Worm (Caenorhabditis elegans) whole organism, late embryonic: ENCODE results near the gene mlc-1.
A peak's percentile ranks its signal among the peaks of the same experiment; 100 is the strongest.

ENCODE experiments used
- C38D4.7 ChIP-seq: fragments of 200-800 bp; sonication (Bioruptor generic); optimal IDR thresholded peaks from 2 replicates; lab custom pipeline; 2018; ENCODE audit warnings: mild to moderate bottlenecking, missing genetic modification characterization, moderate library complexity, missing compliant biosample characterization
- T23F11.4 ChIP-seq: fragments of 200-800 bp; sonication (Bioruptor generic); optimal IDR thresholded peaks from 2 replicates; lab custom pipeline; 2018; ENCODE audit warnings: mild to moderate bottlenecking, missing genetic modification characterization, missing compliant biosample characterization
- ceh-14 ChIP-seq: sonication (generic microtip); optimal IDR thresholded peaks from 2 replicates; lab custom pipeline; 2016; ENCODE audit warnings: missing genotype, missing genetic modification characterization, missing compliant biosample characterization
- ceh-19 ChIP-seq: fragments of 200-800 bp; sonication (Bioruptor generic); optimal IDR thresholded peaks from 2 replicates; lab custom pipeline; 2018; ENCODE audit warnings: mild to moderate bottlenecking, missing genetic modification characterization, missing compliant biosample characterization
- ceh-24 ChIP-seq: sonication (generic microtip); optimal IDR thresholded peaks from 2 replicates; lab custom pipeline; 2016; ENCODE audit warnings: mild to moderate bottlenecking, missing genetic modification characterization, missing compliant biosample characterization
- ceh-34 ChIP-seq: sonication (generic microtip); optimal IDR thresholded peaks from 2 replicates; lab custom pipeline; 2016; ENCODE audit warnings: mild to moderate bottlenecking, missing genetic modification characterization, missing compliant biosample characterization
- ceh-48 ChIP-seq: sonication (generic microtip); optimal IDR thresholded peaks from 2 replicates; lab custom pipeline; 2016; ENCODE audit warnings: missing genetic modification characterization, inconsistent platforms, missing compliant biosample characterization
- ceh-6 ChIP-seq: fragments of 200-800 bp; sonication (Bioruptor generic); optimal IDR thresholded peaks from 2 replicates; lab custom pipeline; 2018; ENCODE audit warnings: mild to moderate bottlenecking, missing genetic modification characterization, missing compliant biosample characterization
- che-1 ChIP-seq: sonication (generic microtip); optimal IDR thresholded peaks from 2 replicates; lab custom pipeline; 2016; ENCODE audit warnings: mild to moderate bottlenecking, missing genetic modification characterization, missing compliant biosample characterization
- dmd-4 ChIP-seq: sonication (generic microtip); optimal IDR thresholded peaks from 2 replicates; lab custom pipeline; 2016; ENCODE audit warnings: borderline replicate concordance, missing genetic modification characterization, missing compliant biosample characterization
- dve-1 ChIP-seq: sonication (generic microtip); optimal IDR thresholded peaks from 2 replicates; lab custom pipeline; 2017; ENCODE audit warnings: antibody characterized with exemption, mild to moderate bottlenecking, missing genetic modification characterization, missing compliant biosample characterization
- elt-2 ChIP-seq: sonication (generic microtip); optimal IDR thresholded peaks from 2 replicates; lab custom pipeline; 2016; ENCODE audit warnings: missing genetic modification reagents, missing genetic modification characterization, missing compliant biosample characterization
- elt-4 ChIP-seq: sonication (generic microtip); optimal IDR thresholded peaks from 2 replicates; lab custom pipeline; 2016; ENCODE audit warnings: missing genetic modification characterization, missing compliant biosample characterization
- eyg-1 ChIP-seq: sonication (generic microtip); optimal IDR thresholded peaks from 2 replicates; lab custom pipeline; 2016; ENCODE audit warnings: missing genotype, missing genetic modification characterization, missing compliant biosample characterization
- fkh-10 ChIP-seq: fragments of 150-350 bp; optimal IDR thresholded peaks from 2 replicates; lab custom pipeline; 2014; ENCODE audit warnings: missing biosample characterization, missing genetic modification reagents, missing genetic modification characterization
- fkh-6 ChIP-seq: sonication (generic microtip); optimal IDR thresholded peaks from 2 replicates; lab custom pipeline; 2016; ENCODE audit warnings: missing genetic modification characterization, missing compliant biosample characterization
- hlh-13 ChIP-seq: fragments of 200-800 bp; sonication (Bioruptor generic); optimal IDR thresholded peaks from 2 replicates; lab custom pipeline; 2018; ENCODE audit warnings: mild to moderate bottlenecking, missing genetic modification characterization, missing compliant biosample characterization
- hlh-15 ChIP-seq: sonication (generic microtip); optimal IDR thresholded peaks from 2 replicates; lab custom pipeline; 2016; ENCODE audit warnings: missing genetic modification characterization, missing compliant biosample characterization
- lim-6 ChIP-seq: sonication (generic microtip); optimal IDR thresholded peaks from 2 replicates; lab custom pipeline; 2016; ENCODE audit warnings: missing genetic modification characterization, missing compliant biosample characterization
- madf-2 ChIP-seq: sonication (generic microtip); optimal IDR thresholded peaks from 2 replicates; lab custom pipeline; 2017; ENCODE audit warnings: missing genetic modification characterization, missing compliant biosample characterization
- mec-3 ChIP-seq: sonication (generic microtip); optimal IDR thresholded peaks from 2 replicates; lab custom pipeline; 2016; ENCODE audit warnings: borderline replicate concordance, missing genetic modification characterization, missing compliant biosample characterization
- nfya-1 ChIP-seq: sonication (generic microtip); optimal IDR thresholded peaks from 2 replicates; lab custom pipeline; 2017; ENCODE audit warnings: missing genetic modification characterization, mild to moderate bottlenecking, missing compliant biosample characterization, antibody characterized with exemption, moderate library complexity
- nhr-11 ChIP-seq: fragments of 150-350 bp; optimal IDR thresholded peaks from 2 replicates; lab custom pipeline; 2014; ENCODE audit warnings: missing biosample characterization, missing genetic modification characterization
- npax-4 ChIP-seq: sonication (generic microtip); optimal IDR thresholded peaks from 2 replicates; lab custom pipeline; 2016; ENCODE audit warnings: missing genetic modification characterization, missing compliant biosample characterization
- odd-2 ChIP-seq: sonication (generic microtip); optimal IDR thresholded peaks from 2 replicates; lab custom pipeline; 2017; ENCODE audit warnings: antibody characterized with exemption, mild to moderate bottlenecking, missing genetic modification characterization, missing compliant biosample characterization
- pag-3 ChIP-seq: sonication (generic microtip); optimal IDR thresholded peaks from 2 replicates; lab custom pipeline; 2016; ENCODE audit warnings: missing compliant biosample characterization, missing genetic modification characterization, borderline replicate concordance
- pat-9 ChIP-seq: fragments of 200-800 bp; sonication (Bioruptor generic); optimal IDR thresholded peaks from 2 replicates; lab custom pipeline; 2018; ENCODE audit warnings: mild to moderate bottlenecking, missing genetic modification characterization, moderate library complexity, missing compliant biosample characterization
- pax-1 ChIP-seq: fragments of 150-350 bp; optimal IDR thresholded peaks from 2 replicates; lab custom pipeline; 2014; ENCODE audit warnings: missing biosample characterization, missing genetic modification characterization
- pros-1 ChIP-seq: fragments of 150-350 bp; optimal IDR thresholded peaks from 2 replicates; lab custom pipeline; 2014; ENCODE audit warnings: missing biosample characterization, missing genetic modification reagents, missing genetic modification characterization
- rnt-1 ChIP-seq: sonication (generic microtip); optimal IDR thresholded peaks from 2 replicates; lab custom pipeline; 2016; ENCODE audit warnings: missing genetic modification characterization, missing compliant biosample characterization
- sdc-2 ChIP-seq: sonication (generic microtip); optimal IDR thresholded peaks from 2 replicates; lab custom pipeline; 2016; ENCODE audit warnings: missing genotype, missing genetic modification characterization, missing compliant biosample characterization
- tbx-7 ChIP-seq: sonication (generic microtip); optimal IDR thresholded peaks from 2 replicates; lab custom pipeline; 2016; ENCODE audit warnings: missing genotype, missing genetic modification characterization, missing compliant biosample characterization
- ttx-3 ChIP-seq: sonication (generic microtip); optimal IDR thresholded peaks from 2 replicates; lab custom pipeline; 2016; ENCODE audit warnings: missing genetic modification reagents, missing genetic modification characterization, missing compliant biosample characterization
- unc-3 ChIP-seq, 2 experiments: fragments of 200-800 bp in 1 of 2; sonication (Bioruptor generic) in 1 of 2; sonication (generic microtip) in 1 of 2; conservative IDR thresholded peaks in 1 of 2; optimal IDR thresholded peaks in 1 of 2; 2 replicates each; pipeline versions ENCODE4 v1.3.6 to Lab custom; 2016 to 2022; ENCODE audit warnings: missing compliant biosample characterization in 2 of 2, missing genetic modification characterization in 2 of 2, missing genetic modification reagents in 1 of 2
- unc-42 ChIP-seq: sonication (generic microtip); optimal IDR thresholded peaks from 2 replicates; lab custom pipeline; 2016; ENCODE audit warnings: missing genotype, missing genetic modification characterization, missing compliant biosample characterization
- unc-55 ChIP-seq: sonication (generic microtip); optimal IDR thresholded peaks from 2 replicates; lab custom pipeline; 2017; ENCODE audit warnings: missing biosample characterization, missing genetic modification reagents, missing genetic modification characterization
- ztf-16 ChIP-seq: sonication (generic microtip); optimal IDR thresholded peaks from 2 replicates; lab custom pipeline; 2017; ENCODE audit warnings: missing genetic modification characterization, missing compliant biosample characterization

The mlc-1 gene

ce11 chrX:17479694-17480574, 20.9 kb downstream of the mlc-1 start (continued):
- TF ChIP-seq sdc-2: peak; percentile 72
- TF ChIP-seq che-1: no peak
- TF ChIP-seq mec-3 (tag; lab: Kevin White, UChicago): no peak
- TF ChIP-seq eyg-1 (tag; lab: Kevin White, UChicago): peak; percentile 31
- TF ChIP-seq unc-3 (GFP tag; conservative IDR thresholded peaks at IDR 0.05; lab: Robert Waterston, UW): no peak; the same call in 1 of the 2 replicates
- peak; percentile 35 for TF ChIP-seq unc-3 (tag; optimal IDR thresholded peaks at IDR 0.05; lab: Kevin White, UChicago)
- no peak for TF ChIP-seq pax-1
- peak; percentile 81 for TF ChIP-seq nfya-1 (tag; lab: Kevin White, UChicago)
- TF ChIP-seq ceh-19 (GFP tag; lab: Kevin White, UChicago): no peak
- no peak for TF ChIP-seq T23F11.4 (GFP tag; lab: Kevin White, UChicago)
- no peak for TF ChIP-seq ceh-24 (tag; lab: Kevin White, UChicago)
- peak; percentile 2 for TF ChIP-seq pat-9 (tag; lab: Kevin White, UChicago)
- TF ChIP-seq fkh-10 (GFP tag; lab: Kevin White, UChicago): no peak
- peak; percentile 58 for TF ChIP-seq pros-1 (tag; lab: Kevin White, UChicago)
- TF ChIP-seq elt-4 (tag; lab: Kevin White, UChicago): no peak
- TF ChIP-seq unc-55 (GFP tag; lab: Kevin White, UChicago): peak; percentile 89
- no peak for TF ChIP-seq hlh-13 (GFP tag; lab: Kevin White, UChicago)
- TF ChIP-seq ceh-34 (tag; lab: Kevin White, UChicago): peak; percentile 91

- TF ChIP-seq tbx-7 (tag; lab: Kevin White, UChicago) (no peak), ceh-6 (GFP tag; lab: Kevin White, UChicago) (no peak), fkh-6 (no peak), sdc-2 (no peak), T23F11.4 (GFP tag; lab: Kevin White, UChicago) (no peak), dve-1 (tag; lab: Kevin White, UChicago) (no peak), pax-1 (no peak), madf-2 (tag; lab: Kevin White, UChicago) (no peak), npax-4 (tag; lab: Kevin White, UChicago) (no peak), ztf-16 (tag; lab: Kevin White, UChicago) (no peak), elt-4 (tag; lab: Kevin White, UChicago) (no peak), ttx-3 (tag; lab: Kevin White, UChicago) (no peak), pag-3 (tag; lab: Kevin White, UChicago) (no peak)
Observed at ce11 chrX:17481892-17482515, 23.0 kb downstream of the mlc-1 start.

ce11 chrX:17486735-17487134, 27.7 kb downstream of the mlc-1 start, which contains the start of gene npr-24:
TSS of gene npr-24 (minus strand) at chrX:17486835.
- TF ChIP-seq ceh-34 (tag; lab: Kevin White, UChicago) (no peak), npax-4 (tag; lab: Kevin White, UChicago) (no peak), nhr-11 (tag; lab: Kevin White, UChicago) (no peak), odd-2 (tag; lab: Kevin White, UChicago) (no peak), rnt-1 (no peak), elt-2 (tag; lab: Kevin White, UChicago) (no peak), hlh-15 (no peak), C38D4.7 (GFP tag; lab: Kevin White, UChicago) (no peak), ceh-48 (no peak), ceh-14 (tag; lab: Kevin White, UChicago) (no peak), ceh-19 (GFP tag; lab: Kevin White, UChicago) (no peak), unc-42 (tag; lab: Kevin White, UChicago) (no peak), lim-6 (no peak), dmd-4 (no peak), dve-1 (tag; lab: Kevin White, UChicago) (no peak)
- TF ChIP-seq, all 69 proteins: peak for 0
